Fruit fly (Drosophila melanogaster) S2 (cell line): ENCODE results near the gene CG32271.
A peak's percentile ranks its signal among the peaks of the same experiment; 100 is the strongest.

Experiments
- CG8478 ChIP-seq: fragments of >200 bp; optimal IDR thresholded peaks from 2 replicates; lab custom pipeline; 2018
- CTCF ChIP-seq, 2 experiments: fragments of >200 bp; optimal IDR thresholded peaks; 2 replicates each; lab custom pipeline; 2018

DNA sequence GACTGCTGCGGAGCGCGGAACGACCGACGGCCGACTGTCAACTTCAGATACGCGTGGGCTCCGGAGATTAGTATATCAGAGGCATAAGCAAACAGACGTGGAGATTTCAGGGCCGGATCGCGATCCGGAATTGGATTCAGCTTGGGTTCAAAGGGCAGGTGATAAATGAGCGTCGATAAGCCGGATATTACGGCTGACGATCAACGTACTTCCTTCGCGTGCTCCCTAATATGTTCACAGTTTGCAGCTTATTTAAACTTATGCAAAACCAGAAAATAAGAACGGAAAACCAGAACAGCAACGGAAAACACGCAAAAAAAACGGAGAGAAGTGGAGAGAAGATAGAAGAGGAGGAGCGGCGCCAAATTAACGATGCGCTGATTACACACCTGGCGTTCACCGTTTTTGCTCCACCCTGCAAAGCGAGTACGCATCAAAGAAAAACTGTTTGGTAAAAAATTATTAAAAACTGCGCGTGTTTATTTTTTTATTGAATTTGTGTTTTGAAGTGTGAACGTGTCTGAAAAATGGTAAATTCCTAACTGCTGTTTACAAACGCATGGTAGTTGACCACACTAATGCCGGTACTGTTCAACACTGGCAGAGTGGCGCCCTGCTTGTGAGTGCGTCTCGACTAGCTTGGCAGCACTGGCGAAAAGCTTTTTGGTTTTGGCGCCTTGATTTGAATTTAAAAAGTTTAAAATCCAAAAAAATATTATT, 36.2 kb upstream of the CG32271 start, which contains the start of gene CG17746:
- no peak for TF ChIP-seq CG8478 (lab: Kevin White, UChicago)
- TF ChIP-seq CTCF (optimal IDR thresholded peaks at IDR 0.05; lab: Kevin White, UChicago): peak; percentile 40 to 65
